Fruit fly (Drosophila melanogaster) S2 (cell line): ENCODE data around the gene CG11409.

Experiments
- CG8478 ChIP-seq: fragments of >200 bp; optimal IDR thresholded peaks from 2 replicates; lab custom pipeline; 2018
- CTCF ChIP-seq, 2 experiments: fragments of >200 bp; optimal IDR thresholded peaks; 2 replicates each; lab custom pipeline; 2018

dm6 chrX:1311218-1311617, 30.2 kb downstream of the CG11409 start:
- TF ChIP-seq CG8478 = no peak
- no peak for TF ChIP-seq CTCF (optimal IDR thresholded peaks at IDR 0.05; lab: Kevin White, UChicago)
